Fruit fly (Drosophila melanogaster): ENCODE results near the gene CG5196.

dm6 chr3R:12382563-12382962 lies 25.6 kb upstream of the CG5196 start, which contains the start of gene CG10035:
- TF ChIP-seq psq (optimal IDR thresholded peaks at IDR 0.05) (no peak), ttk (optimal IDR thresholded peaks at IDR 0.05) (no peak), Sin3A (optimal IDR thresholded peaks at IDR 0.05) (no peak), Myc (optimal IDR thresholded peaks at IDR 0.05) (no peak), h (optimal IDR thresholded peaks at IDR 0.05) (no peak), insv (optimal IDR thresholded peaks at IDR 0.05) (no peak)

Data from Kc167 (cell line).